Fruit fly (Drosophila melanogaster) whole organism, prepupa: ENCODE data around the gene ENGase.

Experiments
- Blimp-1 ChIP-seq: fragments of 200-800 bp; sonication (Bioruptor generic); optimal IDR thresholded peaks from 3 replicates; lab custom pipeline; 2017; ENCODE audit warnings: missing biosample characterization, missing genetic modification characterization, mild to moderate bottlenecking, moderate library complexity, missing genetic modification reagents
- CG10669 ChIP-seq: fragments of 200-800 bp; sonication (Bioruptor generic); optimal IDR thresholded peaks from 3 replicates; lab custom pipeline; 2018; ENCODE audit warnings: missing biosample characterization, mild to moderate bottlenecking, missing genetic modification characterization, moderate library complexity
- CG32006 ChIP-seq: fragments of 200-800 bp; sonication (Bioruptor generic); optimal IDR thresholded peaks from 3 replicates; lab custom pipeline; 2017; ENCODE audit warnings: missing biosample characterization, mild to moderate bottlenecking, missing genetic modification characterization
- CG6276 ChIP-seq: fragments of 200-800 bp; sonication (Bioruptor generic); optimal IDR thresholded peaks from 2 replicates; lab custom pipeline; 2017; ENCODE audit warnings: missing biosample characterization, mild to moderate bottlenecking, missing genetic modification characterization
- CG6854 ChIP-seq: fragments of 200-800 bp; sonication (Bioruptor generic); optimal IDR thresholded peaks from 2 replicates; lab custom pipeline; 2017; ENCODE audit warnings: missing biosample characterization, mild to moderate bottlenecking, missing genetic modification characterization
- CG8319 ChIP-seq: fragments of 200-800 bp; sonication (Bioruptor generic); optimal IDR thresholded peaks from 3 replicates; lab custom pipeline; 2016; ENCODE audit warnings: missing biosample characterization, missing genetic modification characterization
- Eip78C ChIP-seq: fragments of 200-800 bp; sonication (Bioruptor generic); peaks from one replicate; lab custom pipeline; 2016; ENCODE audit warnings: missing biosample characterization, missing genetic modification characterization

DNA sequence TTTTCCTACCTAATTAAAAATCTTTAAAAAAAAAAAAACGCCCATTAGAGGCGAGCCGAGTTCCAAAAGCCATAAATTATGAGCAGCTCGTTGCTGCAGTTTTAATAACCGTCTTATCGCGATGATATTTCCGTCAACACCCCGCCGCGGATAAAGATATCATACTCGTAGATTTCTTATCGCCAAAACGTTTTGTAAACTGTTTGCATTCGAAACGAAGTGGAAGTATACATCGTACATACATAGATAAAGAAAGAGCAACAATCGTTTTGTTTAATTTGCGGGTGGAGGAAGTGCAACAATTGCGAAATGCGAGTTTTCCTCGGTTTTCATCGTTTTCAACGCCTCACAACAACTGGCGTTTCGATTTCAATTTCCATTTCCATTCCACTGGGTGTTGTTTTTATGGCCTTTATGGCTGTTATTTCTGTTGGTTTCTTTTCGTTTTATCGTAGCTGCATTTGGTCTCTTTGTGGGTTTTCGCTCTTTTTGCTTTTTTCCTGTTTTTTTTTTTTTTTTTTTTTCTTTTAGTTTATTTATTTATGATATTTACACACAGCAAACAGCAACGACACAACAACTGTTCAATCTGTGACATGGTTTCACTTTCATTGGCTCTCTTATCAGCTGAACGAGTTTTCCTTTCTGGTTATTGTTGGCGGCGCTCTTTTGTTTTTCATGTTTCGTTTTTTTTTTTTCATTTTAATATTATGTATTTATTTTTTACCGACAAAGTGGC, 49.7 kb downstream of the ENGase start:
- TF ChIP-seq CG6854 (GFP tag; lab: Kevin White, UChicago) (no peak), Eip78C (GFP tag; lab: Kevin White, UChicago) (peak; percentile 88), CG32006 (GFP tag; lab: Kevin White, UChicago) (no peak), CG8319 (no peak), Blimp-1 (no peak), CG6276 (GFP tag; lab: Kevin White, UChicago) (peak; percentile 65), CG10669 (peak; percentile 37)
